Fruit fly (Drosophila melanogaster): ENCODE measurements around the gene Sirup.

- TF ChIP-seq h (optimal IDR thresholded peaks at IDR 0.05) (no peak), psq (optimal IDR thresholded peaks at IDR 0.05) (no peak), insv (optimal IDR thresholded peaks at IDR 0.05) (no peak), Sin3A (optimal IDR thresholded peaks at IDR 0.05) (no peak), ttk (optimal IDR thresholded peaks at IDR 0.05) (no peak)
These were observed 29.3 kb upstream of the Sirup start for dm6 chr2L:7969329-7969728.
